Worm (Caenorhabditis elegans) whole organism, midembryonic: ENCODE data around the gene fbxa-206.
"Not testable (repeated sequence)": the region's sequence is repeated elsewhere in the genome, so short reads cannot be mapped to it uniquely, and the experiment has no call there.

Experiments used
- T22C8.4 ChIP-seq: fragments of 200-800 bp; sonication (Bioruptor generic); IDR thresholded peaks from 2 replicates; pipeline ENCODE4 v1.3.6; 2022; ENCODE audit warnings: missing genetic modification characterization, missing compliant biosample characterization
- cog-1 ChIP-seq: sonication (generic microtip); optimal IDR thresholded peaks from 2 replicates; lab custom pipeline; 2016; ENCODE audit warnings: missing genetic modification characterization, missing compliant biosample characterization
- flt-1 ChIP-seq: fragments of 200-800 bp; sonication (Bioruptor generic); IDR thresholded peaks from 2 replicates; pipeline ENCODE4 v1.3.6; 2022; ENCODE audit warnings: missing genetic modification characterization, missing compliant biosample characterization
- klf-2 ChIP-seq: fragments of 200-800 bp; sonication (Bioruptor generic); conservative IDR thresholded peaks from 2 replicates; pipeline ENCODE4 v1.3.6; 2022; ENCODE audit warnings: missing genetic modification reagents, missing genetic modification characterization, missing compliant biosample characterization
- med-1 ChIP-seq: sonication (generic microtip); optimal IDR thresholded peaks from 2 replicates; lab custom pipeline; 2017; ENCODE audit warnings: missing genetic modification characterization, mild to moderate bottlenecking, missing compliant biosample characterization, antibody characterized with exemption, missing genetic modification reagents; ENCODE audit not compliant: insufficient read depth
- ref-1 ChIP-seq: fragments of 200-800 bp; sonication (Bioruptor generic); conservative IDR thresholded peaks from 2 replicates; pipeline ENCODE4 v1.3.6; 2022; ENCODE audit warnings: missing genetic modification reagents, missing genetic modification characterization, missing compliant biosample characterization
- tab-1 ChIP-seq: fragments of 200-800 bp; sonication (Bioruptor generic); IDR thresholded peaks from 2 replicates; pipeline ENCODE4 v1.3.6; 2022; ENCODE audit warnings: missing genetic modification characterization, missing compliant biosample characterization
- ztf-23 ChIP-seq: fragments of 200-800 bp; sonication (Bioruptor generic); IDR thresholded peaks from 2 replicates; pipeline ENCODE4 v1.3.6; 2022; ENCODE audit warnings: missing genetic modification reagents, missing genetic modification characterization, missing compliant biosample characterization
- ztf-29 ChIP-seq: fragments of 200-800 bp; sonication (Bioruptor generic); IDR thresholded peaks from 2 replicates; pipeline ENCODE4 v1.3.6; 2022; ENCODE audit warnings: missing genetic modification reagents, missing genetic modification characterization, missing compliant biosample characterization

Gene fbxa-206

ce11 chrV:16938731-16939130, 20.5 kb upstream of the fbxa-206 start, which contains the start of gene fbxa-148:
Gene fbxa-148 (plus strand): TSS chrV:16939031.
- not testable (repeated sequence) for TF ChIP-seq ref-1; cog-1 (tag; lab: Kevin White, UChicago); tab-1 (GFP tag; lab: Robert Waterston, UW)

- no peak for TF ChIP-seq ref-1
- TF ChIP-seq T22C8.4 (GFP tag; lab: Robert Waterston, UW): no peak
- TF ChIP-seq ztf-23 (GFP tag; lab: Robert Waterston, UW): no peak
- TF ChIP-seq cog-1 (tag; lab: Kevin White, UChicago): no peak
- TF ChIP-seq tab-1 (GFP tag; lab: Robert Waterston, UW): no peak
Observed at ce11 chrV:16927345-16927744, 9.1 kb upstream of the fbxa-206 start, which contains the start of gene Y102A5C.36. Gene Y102A5C.36 (minus strand): TSS chrV:16927445.

ce11 chrV:16921952-16922351, 3.7 kb upstream of the fbxa-206 start, which contains the start of gene Y102A5C.4:
Gene Y102A5C.4 (plus strand): TSS chrV:16922252.
- TF ChIP-seq tab-1 (GFP tag; lab: Robert Waterston, UW): no peak
- TF ChIP-seq ref-1: no peak
- no peak for TF ChIP-seq T22C8.4 (GFP tag; lab: Robert Waterston, UW)
- TF ChIP-seq flt-1 (GFP tag; lab: Robert Waterston, UW): no peak
- no peak for TF ChIP-seq med-1 (GFP tag; lab: Kevin White, UChicago)
- TF ChIP-seq ztf-29 (GFP tag; lab: Robert Waterston, UW): no peak
- TF ChIP-seq ztf-23 (GFP tag; lab: Robert Waterston, UW): no peak
- no peak for TF ChIP-seq klf-2 (GFP tag; lab: Robert Waterston, UW)
- TF ChIP-seq cog-1 (tag; lab: Kevin White, UChicago): no peak

ce11 chrV:16919675-16920074, 1.4 kb upstream of the fbxa-206 start:
- no peak for TF ChIP-seq ref-1
- no peak for TF ChIP-seq tab-1 (GFP tag; lab: Robert Waterston, UW)
- no peak for TF ChIP-seq ztf-23 (GFP tag; lab: Robert Waterston, UW)
- no peak for TF ChIP-seq ztf-29 (GFP tag; lab: Robert Waterston, UW)
- no peak for TF ChIP-seq cog-1 (tag; lab: Kevin White, UChicago)
- no peak for TF ChIP-seq klf-2 (GFP tag; lab: Robert Waterston, UW)
- TF ChIP-seq flt-1 (GFP tag; lab: Robert Waterston, UW): no peak
- TF ChIP-seq T22C8.4 (GFP tag; lab: Robert Waterston, UW): no peak
- TF ChIP-seq med-1 (GFP tag; lab: Kevin White, UChicago): no peak

- TF ChIP-seq T22C8.4 (GFP tag; lab: Robert Waterston, UW): no peak
- TF ChIP-seq ref-1: no peak
- TF ChIP-seq flt-1 (GFP tag; lab: Robert Waterston, UW): no peak
- TF ChIP-seq cog-1 (tag; lab: Kevin White, UChicago): no peak
Observed at ce11 chrV:16916079-16916478, 2.2 kb downstream of the fbxa-206 start, which contains the start of gene F09C6.10. Gene F09C6.10 (minus strand): TSS chrV:16916179.

- no peak for TF ChIP-seq ztf-23 (GFP tag; lab: Robert Waterston, UW)
- no peak for TF ChIP-seq flt-1 (GFP tag; lab: Robert Waterston, UW)
- no peak for TF ChIP-seq ref-1
- no peak for TF ChIP-seq klf-2 (GFP tag; lab: Robert Waterston, UW)
- TF ChIP-seq T22C8.4 (GFP tag; lab: Robert Waterston, UW): no peak
- TF ChIP-seq med-1 (GFP tag; lab: Kevin White, UChicago): no peak
- TF ChIP-seq tab-1 (GFP tag; lab: Robert Waterston, UW): no peak
- TF ChIP-seq ztf-29 (GFP tag; lab: Robert Waterston, UW): no peak
- no peak for TF ChIP-seq cog-1 (tag; lab: Kevin White, UChicago)
Observed at ce11 chrV:16911934-16912333, 6.3 kb downstream of the fbxa-206 start, which contains the start of gene nhr-116. Gene nhr-116 (plus strand): TSS chrV:16912234.

- TF ChIP-seq ztf-29 (GFP tag; lab: Robert Waterston, UW) (no peak), cog-1 (tag; lab: Kevin White, UChicago) (no peak), T22C8.4 (GFP tag; lab: Robert Waterston, UW) (no peak), ref-1 (no peak), klf-2 (GFP tag; lab: Robert Waterston, UW) (no peak), ztf-23 (GFP tag; lab: Robert Waterston, UW) (no peak), tab-1 (GFP tag; lab: Robert Waterston, UW) (no peak), flt-1 (GFP tag; lab: Robert Waterston, UW) (no peak), med-1 (GFP tag; lab: Kevin White, UChicago) (no peak)
Observed at ce11 chrV:16911294-16911693, 7.0 kb downstream of the fbxa-206 start.

- TF ChIP-seq cog-1 (tag; lab: Kevin White, UChicago) (no peak), flt-1 (GFP tag; lab: Robert Waterston, UW) (no peak), med-1 (GFP tag; lab: Kevin White, UChicago) (no peak), ztf-29 (GFP tag; lab: Robert Waterston, UW) (no peak), tab-1 (GFP tag; lab: Robert Waterston, UW) (no peak), T22C8.4 (GFP tag; lab: Robert Waterston, UW) (no peak), ztf-23 (GFP tag; lab: Robert Waterston, UW) (no peak), klf-2 (GFP tag; lab: Robert Waterston, UW) (no peak), ref-1 (no peak)
Observed at ce11 chrV:16910864-16911263, 7.4 kb downstream of the fbxa-206 start.

ce11 chrV:16909871-16910270, 8.4 kb downstream of the fbxa-206 start, which contains the start of gene F09C6.16:
Gene F09C6.16 (minus strand): TSS chrV:16909971.
- TF ChIP-seq tab-1 (GFP tag; lab: Robert Waterston, UW) (no peak), T22C8.4 (GFP tag; lab: Robert Waterston, UW) (no peak), med-1 (GFP tag; lab: Kevin White, UChicago) (no peak), ztf-23 (GFP tag; lab: Robert Waterston, UW) (no peak), ref-1 (no peak), cog-1 (tag; lab: Kevin White, UChicago) (no peak), flt-1 (GFP tag; lab: Robert Waterston, UW) (no peak), ztf-29 (GFP tag; lab: Robert Waterston, UW) (no peak), klf-2 (GFP tag; lab: Robert Waterston, UW) (no peak)
